Fruit fly (Drosophila melanogaster) whole organism, embryonic: ENCODE data around the gene CG4983.

Experiments used
- CG10209 ChIP-seq: fragments of 200-800 bp; sonication (Bioruptor generic); optimal IDR thresholded peaks from 3 replicates; lab custom pipeline; 2017; ENCODE audit warnings: missing biosample characterization, mild to moderate bottlenecking, missing genetic modification characterization, missing genetic modification reagents
- CG10959 ChIP-seq: fragments of 200-800 bp; sonication (Bioruptor generic); IDR thresholded peaks from 2 replicates; pipeline ENCODE4 v1.3.6; 2022; ENCODE audit warnings: missing biosample characterization, missing genetic modification characterization
- CG12071 ChIP-seq: fragments of 200-800 bp; sonication (Bioruptor generic); optimal IDR thresholded peaks from 3 replicates; lab custom pipeline; 2018; ENCODE audit warnings: missing biosample characterization, mild to moderate bottlenecking, missing genetic modification characterization
- CG12104 ChIP-seq: fragments of 200-800 bp; sonication (Bioruptor generic); optimal IDR thresholded peaks from 3 replicates; lab custom pipeline; 2016; ENCODE audit warnings: missing biosample characterization, missing genetic modification characterization
- CG15269 ChIP-seq: fragments of 200-800 bp; sonication (Bioruptor generic); optimal IDR thresholded peaks from 2 replicates; lab custom pipeline; 2018; ENCODE audit warnings: missing biosample characterization, mild to moderate bottlenecking, missing genetic modification characterization, moderate library complexity
- CG15601 ChIP-seq: fragments of 200-800 bp; sonication (Bioruptor generic); optimal IDR thresholded peaks from 3 replicates; lab custom pipeline; 2019; ENCODE audit warnings: missing biosample characterization, mild to moderate bottlenecking, missing genetic modification characterization, moderate library complexity
- CG16813 ChIP-seq: fragments of 200-800 bp; sonication (Bioruptor generic); IDR thresholded peaks from 3 replicates; pipeline ENCODE4 v1.3.6; 2022; ENCODE audit warnings: missing biosample characterization, missing genetic modification characterization; ENCODE audit not compliant: partially characterized antibody
- CG1792 ChIP-seq: fragments of 200-800 bp; sonication (Bioruptor generic); optimal IDR thresholded peaks from 2 replicates; lab custom pipeline; 2016; ENCODE audit warnings: missing biosample characterization, missing genetic modification characterization
- CG18599 ChIP-seq: fragments of 200-800 bp; sonication (Bioruptor generic); optimal IDR thresholded peaks from 3 replicates; lab custom pipeline; 2017; ENCODE audit warnings: missing biosample characterization, missing genetic modification characterization, mild to moderate bottlenecking, moderate library complexity, missing genetic modification reagents
- CG30020 ChIP-seq: fragments of 200-800 bp; optimal IDR thresholded peaks from 2 replicates; lab custom pipeline; 2019; ENCODE audit warnings: missing biosample characterization, mild to moderate bottlenecking, missing genetic modification characterization, moderate library complexity
- CG31388 ChIP-seq: fragments of 200-800 bp; sonication (Bioruptor generic); optimal IDR thresholded peaks from 2 replicates; lab custom pipeline; 2016; ENCODE audit warnings: missing biosample characterization, missing genetic modification characterization
- CG33213 ChIP-seq: fragments of 200-800 bp; sonication (Bioruptor generic); optimal IDR thresholded peaks from 3 replicates; lab custom pipeline; 2016; ENCODE audit warnings: missing biosample characterization, missing genetic modification characterization
- CG42726 ChIP-seq: fragments of 200-800 bp; sonication (Bioruptor generic); IDR thresholded peaks from 2 replicates; pipeline ENCODE4 v1.3.6; 2022; ENCODE audit warnings: missing biosample characterization, missing genetic modification characterization; ENCODE audit not compliant: partially characterized antibody
- CG7372 ChIP-seq: fragments of 200-800 bp; sonication (Bioruptor generic); IDR thresholded peaks from 2 replicates; pipeline ENCODE4 v1.3.6; 2022; ENCODE audit warnings: missing biosample characterization, missing genetic modification characterization
- CG7745 ChIP-seq: fragments of 200-800 bp; sonication (Bioruptor generic); optimal IDR thresholded peaks from 2 replicates; lab custom pipeline; 2018; ENCODE audit warnings: missing biosample characterization, mild to moderate bottlenecking, missing genetic modification characterization, moderate library complexity
- CG8290 ChIP-seq, 3 experiments: fragments of 200-800 bp; sonication (Bioruptor generic); optimal IDR thresholded peaks; 2 replicates each; lab custom pipeline; 2016 to 2019; ENCODE audit warnings: missing biosample characterization in 3 of 3, missing genetic modification characterization in 3 of 3, mild to moderate bottlenecking in 2 of 3, moderate library complexity in 1 of 3
- CG9727 ChIP-seq: fragments of 200-800 bp; sonication (Bioruptor generic); optimal IDR thresholded peaks from 3 replicates; lab custom pipeline; 2017; ENCODE audit warnings: missing biosample characterization, mild to moderate bottlenecking, missing genetic modification characterization
- CoRest ChIP-seq: fragments of 200-800 bp; sonication (Bioruptor generic); optimal IDR thresholded peaks from 3 replicates; lab custom pipeline; 2018; ENCODE audit warnings: missing biosample characterization, mild to moderate bottlenecking, missing genetic modification characterization, moderate library complexity
- Dbx ChIP-seq: fragments of 200-800 bp; sonication (Bioruptor generic); IDR thresholded peaks from 3 replicates; pipeline ENCODE4 v1.3.6; 2022; ENCODE audit warnings: missing biosample characterization, missing genetic modification characterization
- Deaf1 ChIP-seq: fragments of 200-800 bp; optimal IDR thresholded peaks from 3 replicates; lab custom pipeline; 2019; ENCODE audit warnings: missing biosample characterization, mild to moderate bottlenecking, missing genetic modification characterization, moderate library complexity
- E2f2 ChIP-seq: fragments of 200-800 bp; sonication (Bioruptor generic); IDR thresholded peaks from 2 replicates; pipeline ENCODE4 v1.3.6; 2022; ENCODE audit warnings: missing biosample characterization, missing genetic modification characterization
- GATAe ChIP-seq: fragments of 200-800 bp; sonication (Bioruptor generic); conservative IDR thresholded peaks from 2 replicates; pipeline ENCODE4 v1.3.6; 2022; ENCODE audit warnings: missing biosample characterization, missing genetic modification characterization
- Hand ChIP-seq: fragments of 200-800 bp; sonication (Bioruptor generic); optimal IDR thresholded peaks from 2 replicates; lab custom pipeline; 2017; ENCODE audit warnings: mild to moderate bottlenecking, missing biosample characterization, missing genetic modification reagents, missing genetic modification characterization
- HmgD ChIP-seq: fragments of 200-800 bp; sonication (Bioruptor generic); optimal IDR thresholded peaks from 3 replicates; lab custom pipeline; 2016; ENCODE audit warnings: missing biosample characterization, missing genetic modification characterization
- Hr51 ChIP-seq, 2 experiments: fragments of 200-800 bp; sonication (Bioruptor generic); optimal IDR thresholded peaks; 2 replicates in 1 of 2; 3 replicates in 1 of 2; lab custom pipeline; 2016 to 2018; ENCODE audit warnings: missing biosample characterization in 2 of 2, missing genetic modification characterization in 2 of 2, mild to moderate bottlenecking in 1 of 2, moderate library complexity in 1 of 2
- Meics ChIP-seq: fragments of 200-800 bp; sonication (Bioruptor generic); optimal IDR thresholded peaks from 2 replicates; lab custom pipeline; 2017; ENCODE audit warnings: missing biosample characterization, mild to moderate bottlenecking, missing genetic modification characterization
- Nf-YB ChIP-seq: fragments of 200-800 bp; sonication (Bioruptor generic); optimal IDR thresholded peaks from 3 replicates; lab custom pipeline; 2019; ENCODE audit warnings: missing biosample characterization, mild to moderate bottlenecking, missing genetic modification characterization, moderate library complexity
- Nf-YC ChIP-seq: fragments of 200-800 bp; optimal IDR thresholded peaks from 3 replicates; lab custom pipeline; 2019; ENCODE audit warnings: missing biosample characterization, mild to moderate bottlenecking, missing genetic modification characterization, moderate library complexity
- NfI ChIP-seq: fragments of 200-800 bp; sonication (Bioruptor generic); optimal IDR thresholded peaks from 3 replicates; lab custom pipeline; 2018; ENCODE audit warnings: missing biosample characterization, mild to moderate bottlenecking, missing genetic modification characterization, moderate library complexity
- Sox102F ChIP-seq: fragments of 200-800 bp; sonication (Bioruptor generic); optimal IDR thresholded peaks from 2 replicates; lab custom pipeline; 2018; ENCODE audit warnings: missing biosample characterization, mild to moderate bottlenecking, missing genetic modification characterization, moderate library complexity
- Trl ChIP-seq, 3 experiments: fragments of >200 bp in 2 of 3; fragments of 200-800 bp in 1 of 3; sonication (Bioruptor generic) in 1 of 3; optimal IDR thresholded peaks; 2 replicates in 1 of 3; 3 replicates in 2 of 3; lab custom pipeline; 2016 to 2017; ENCODE audit warnings: missing biosample characterization in 1 of 3, missing genetic modification characterization in 1 of 3
- abd-A ChIP-seq: fragments of 200-800 bp; sonication (Bioruptor generic); optimal IDR thresholded peaks from 3 replicates; lab custom pipeline; 2019; ENCODE audit warnings: missing biosample characterization, mild to moderate bottlenecking, missing genetic modification characterization, moderate library complexity
- aop ChIP-seq: fragments of 200-800 bp; sonication (Bioruptor generic); IDR thresholded peaks from 2 replicates; pipeline ENCODE4 v1.3.6; 2022; ENCODE audit warnings: missing biosample characterization, missing genetic modification characterization
- bab2 ChIP-seq: fragments of 200-800 bp; sonication (Bioruptor generic); optimal IDR thresholded peaks from 2 replicates; lab custom pipeline; 2016; ENCODE audit warnings: missing biosample characterization, missing genetic modification characterization
- bsh ChIP-seq, 2 experiments: fragments of 200-800 bp; sonication (Bioruptor generic); optimal IDR thresholded peaks; 2 replicates each; lab custom pipeline; 2017 to 2018; ENCODE audit warnings: mild to moderate bottlenecking in 2 of 2, missing biosample characterization in 2 of 2, missing genetic modification characterization in 2 of 2, moderate library complexity in 1 of 2
- corto ChIP-seq: fragments of 200-800 bp; sonication (Bioruptor generic); optimal IDR thresholded peaks from 2 replicates; lab custom pipeline; 2016; ENCODE audit warnings: missing biosample characterization, mild to moderate bottlenecking, missing genetic modification characterization, moderate library complexity
- dan ChIP-seq: fragments of 200-800 bp; sonication (Bioruptor generic); IDR thresholded peaks from 2 replicates; pipeline ENCODE4 v1.3.6; 2022; ENCODE audit warnings: missing biosample characterization, missing genetic modification characterization
- dysf ChIP-seq: fragments of 200-800 bp; sonication (Bioruptor generic); IDR thresholded peaks from 3 replicates; pipeline ENCODE4 v1.3.6; 2022; ENCODE audit warnings: missing biosample characterization, missing genetic modification characterization
- gcm ChIP-seq: fragments of 200-800 bp; sonication (Bioruptor generic); optimal IDR thresholded peaks from 2 replicates; lab custom pipeline; 2019; ENCODE audit warnings: missing biosample characterization, mild to moderate bottlenecking, missing genetic modification characterization, moderate library complexity
- gem ChIP-seq: fragments of 200-800 bp; sonication (Bioruptor generic); optimal IDR thresholded peaks from 2 replicates; lab custom pipeline; 2019; ENCODE audit warnings: missing biosample characterization, mild to moderate bottlenecking, missing genetic modification characterization, moderate library complexity
- gro ChIP-seq: fragments of 200-800 bp; sonication (Bioruptor generic); optimal IDR thresholded peaks from 2 replicates; lab custom pipeline; 2016; ENCODE audit warnings: missing biosample characterization, missing genetic modification characterization
- gsb ChIP-seq: fragments of 200-800 bp; sonication (Bioruptor generic); IDR thresholded peaks from 2 replicates; pipeline ENCODE4 v1.3.6; 2022; ENCODE audit warnings: missing biosample characterization, missing genetic modification characterization
- gsb-n ChIP-seq: fragments of 200-800 bp; sonication (Bioruptor generic); optimal IDR thresholded peaks from 3 replicates; lab custom pipeline; 2018; ENCODE audit warnings: missing biosample characterization, mild to moderate bottlenecking, missing genetic modification characterization
- mam ChIP-seq: fragments of 200-800 bp; sonication (Bioruptor generic); optimal IDR thresholded peaks from 3 replicates; lab custom pipeline; 2016; ENCODE audit warnings: missing biosample characterization, missing genetic modification characterization
- mirr ChIP-seq: fragments of 200-800 bp; sonication (Bioruptor generic); optimal IDR thresholded peaks from 3 replicates; lab custom pipeline; 2018; ENCODE audit warnings: missing biosample characterization, mild to moderate bottlenecking, missing genetic modification characterization
- peb ChIP-seq: fragments of 200-800 bp; sonication (Bioruptor generic); IDR thresholded peaks from 2 replicates; pipeline ENCODE4 v1.3.6; 2022; ENCODE audit warnings: missing biosample characterization, missing genetic modification characterization
- run ChIP-seq: fragments of 200-800 bp; sonication (Bioruptor generic); optimal IDR thresholded peaks from 3 replicates; lab custom pipeline; 2018; ENCODE audit warnings: missing biosample characterization, mild to moderate bottlenecking, missing genetic modification characterization
- sens ChIP-seq: fragments of 200-800 bp; sonication (Bioruptor generic); peaks from one replicate; lab custom pipeline; 2016; ENCODE audit warnings: missing biosample characterization, missing genetic modification characterization
- ssp ChIP-seq: fragments of 200-800 bp; sonication (Bioruptor generic); IDR thresholded peaks from 2 replicates; pipeline ENCODE4 v1.3.6; 2022; ENCODE audit warnings: missing biosample characterization, missing genetic modification characterization
- tgo ChIP-seq: fragments of 200-800 bp; sonication (Bioruptor generic); IDR thresholded peaks from 3 replicates; pipeline ENCODE4 v1.3.6; 2022; ENCODE audit warnings: missing biosample characterization, missing genetic modification characterization

Gene CG4983

DNA sequence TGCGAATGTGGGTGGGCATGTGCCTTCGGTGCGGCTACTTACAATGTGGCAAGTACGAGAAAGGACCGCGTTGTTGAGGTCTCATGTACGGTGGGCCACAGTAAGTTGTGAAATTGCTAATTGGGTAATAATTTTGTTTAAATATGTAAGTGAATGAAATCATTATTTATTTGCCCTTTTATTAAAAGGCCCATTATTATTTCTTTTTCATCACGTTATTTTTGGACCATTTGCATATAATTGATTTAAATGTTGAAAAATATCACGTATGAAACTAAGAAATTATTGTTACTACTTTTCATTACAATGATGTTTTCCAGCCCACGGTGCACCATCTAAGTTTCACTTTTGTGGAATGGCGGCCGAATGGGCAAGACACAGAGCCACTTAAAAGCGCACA lies 24.0 kb upstream of the CG4983 start (continued):
- TF ChIP-seq CG18599 (GFP tag; lab: Kevin White, UChicago): peak; percentile 68
- no peak for TF ChIP-seq CG30020 (tag; lab: Kevin White, UChicago)
- TF ChIP-seq aop (GFP tag; lab: Robert Waterston, UW): no peak
- peak; percentile 25 for TF ChIP-seq CoRest (tag; lab: Kevin White, UChicago)
- TF ChIP-seq Hr51 (GFP tag; optimal IDR thresholded peaks at IDR 0.05; lab: Kevin White, UChicago): peak in 1 of 2 experiments; percentile 46
- peak; percentile 34; the same call in 1 of the 3 replicates for TF ChIP-seq dysf
- no peak for TF ChIP-seq gro (GFP tag; lab: Kevin White, UChicago)
- TF ChIP-seq CG33213 (GFP tag; lab: Kevin White, UChicago): no peak
- TF ChIP-seq CG8290 (GFP tag; optimal IDR thresholded peaks at IDR 0.05; lab: Kevin White, UChicago): no peak
- no peak for TF ChIP-seq CG8290 (tag; optimal IDR thresholded peaks at IDR 0.05; lab: Kevin White, UChicago)
- no peak for TF ChIP-seq Nf-YC (tag; lab: Kevin White, UChicago)
- no peak for TF ChIP-seq ssp (GFP tag; lab: Robert Waterston, UW)
- TF ChIP-seq gcm: no peak
- TF ChIP-seq CG16813: no peak
- TF ChIP-seq CG7745 (tag; lab: Kevin White, UChicago): no peak
- TF ChIP-seq GATAe (GFP tag; lab: Robert Waterston, UW): no peak
- peak; percentile 14 for TF ChIP-seq Deaf1 (tag; lab: Kevin White, UChicago)
- no peak for TF ChIP-seq gem
- no peak for TF ChIP-seq CG10209 (GFP tag; lab: Kevin White, UChicago)
- TF ChIP-seq CG1792 (GFP tag; lab: Kevin White, UChicago): no peak
- TF ChIP-seq gsb (GFP tag; lab: Robert Waterston, UW): no peak
- peak; percentile 35 for TF ChIP-seq sens
- peak; percentile 31 for TF ChIP-seq CG15269
- no peak for TF ChIP-seq mirr (GFP tag; lab: Kevin White, UChicago)
- no peak for TF ChIP-seq CG7372
- TF ChIP-seq Nf-YB (GFP tag; lab: Kevin White, UChicago): no peak
- no peak for TF ChIP-seq Dbx (GFP tag; lab: Robert Waterston, UW)
- TF ChIP-seq peb (GFP tag; lab: Robert Waterston, UW): no peak
- no peak for TF ChIP-seq dan (GFP tag; lab: Robert Waterston, UW)
- TF ChIP-seq abd-A (tag; lab: Kevin White, UChicago): no peak
- TF ChIP-seq Sox102F (GFP tag; lab: Kevin White, UChicago): peak; percentile 23
- peak; percentile 2 for TF ChIP-seq CG9727
- TF ChIP-seq CG10959 (GFP tag; lab: Robert Waterston, UW): no peak
- no peak for TF ChIP-seq E2f2 (GFP tag; lab: Robert Waterston, UW)
- TF ChIP-seq bsh (GFP tag; optimal IDR thresholded peaks at IDR 0.05; lab: Kevin White, UChicago): no peak
- no peak for TF ChIP-seq CG42726 (GFP tag; lab: Robert Waterston, UW)
- no peak for TF ChIP-seq run (tag; lab: Kevin White, UChicago)
- TF ChIP-seq HmgD (GFP tag; lab: Kevin White, UChicago): no peak
- TF ChIP-seq corto (GFP tag; lab: Kevin White, UChicago): no peak
- no peak for TF ChIP-seq gsb-n (tag; lab: Kevin White, UChicago)
- no peak for TF ChIP-seq CG31388 (GFP tag; lab: Kevin White, UChicago)
- no peak for TF ChIP-seq bab2 (GFP tag; lab: Kevin White, UChicago)
- TF ChIP-seq CG12104 (GFP tag; lab: Kevin White, UChicago): no peak
- no peak for TF ChIP-seq CG15601 (tag; lab: Kevin White, UChicago)
- no peak for TF ChIP-seq tgo (GFP tag; lab: Robert Waterston, UW)
- peak; percentile 24 for TF ChIP-seq Hand
- TF ChIP-seq CG12071: no peak
- peak; percentile 48 for TF ChIP-seq Meics (GFP tag; lab: Kevin White, UChicago)
- peak; percentile 31 for TF ChIP-seq mam (GFP tag; lab: Kevin White, UChicago)
- no peak for TF ChIP-seq Trl (optimal IDR thresholded peaks at IDR 0.05; lab: Kevin White, UChicago)
- TF ChIP-seq Trl (GFP tag; optimal IDR thresholded peaks at IDR 0.05; lab: Kevin White, UChicago): no peak
- no peak for TF ChIP-seq NfI (GFP tag; lab: Kevin White, UChicago)
